Worm (Caenorhabditis elegans) whole organism, young adult: ENCODE results near the gene gln-1.

Experiments used
- Y56A3A.18 ChIP-seq: fragments of 200-800 bp; sonication (Bioruptor generic); IDR thresholded peaks from 2 replicates; pipeline ENCODE4 v1.3.6; 2022; ENCODE audit warnings: missing genetic modification reagents, missing genetic modification characterization, missing compliant biosample characterization
- ceh-100 ChIP-seq: fragments of 200-800 bp; sonication (Bioruptor generic); IDR thresholded peaks from 2 replicates; pipeline ENCODE4 v1.3.6; 2022; ENCODE audit warnings: missing genetic modification reagents, missing genetic modification characterization, missing compliant biosample characterization

ce11 chrX:6064385-6064784 lies 6.3 kb downstream of the gln-1 start:
- TF ChIP-seq Y56A3A.18 (GFP tag; lab: Robert Waterston, UW) (no peak), ceh-100 (GFP tag; lab: Robert Waterston, UW) (no peak)
